Worm (Caenorhabditis elegans): ENCODE measurements around the gene Y113G7A.14.

ce11 chrV:20134797-20135196, 3.5 kb downstream of the Y113G7A.14 start:
- TF ChIP-seq him-1 (tag; optimal IDR thresholded peaks at IDR 0.05) (no peak), dao-5 (tag; optimal IDR thresholded peaks at IDR 0.05) (no peak)
